Worm (Caenorhabditis elegans) whole organism, L4 larva: ENCODE results near the gene gln-2.

Experiments used
- F10B5.3 ChIP-seq: sonication (generic microtip); optimal IDR thresholded peaks from 2 replicates; lab custom pipeline; 2016; ENCODE audit warnings: mild to moderate bottlenecking, missing genetic modification characterization, missing compliant biosample characterization
- T26A8.4 ChIP-seq: fragments of 200-800 bp; sonication (Bioruptor generic); IDR thresholded peaks from 2 replicates; pipeline ENCODE4 v1.3.6; 2022; ENCODE audit warnings: missing genetic modification characterization, missing compliant biosample characterization
- Y48G9A.11 ChIP-seq: fragments of 200-800 bp; sonication (Bioruptor generic); IDR thresholded peaks from 2 replicates; pipeline ENCODE4 v1.3.6; 2022; ENCODE audit warnings: missing genetic modification reagents, missing genetic modification characterization, missing compliant biosample characterization
- Y75B8A.6 ChIP-seq: fragments of 200-800 bp; sonication (Bioruptor generic); IDR thresholded peaks from 2 replicates; pipeline ENCODE4 v1.3.6; 2022; ENCODE audit warnings: missing genetic modification reagents, missing genetic modification characterization, missing compliant biosample characterization
- ZK337.2 ChIP-seq: fragments of 200-800 bp; sonication (Bioruptor generic); IDR thresholded peaks from 2 replicates; pipeline ENCODE4 v1.3.6; 2022; ENCODE audit warnings: missing genetic modification reagents, missing genetic modification characterization, missing compliant biosample characterization
- aha-1 ChIP-seq: fragments of 150-350 bp; peaks from one replicate; lab custom pipeline; 2014; ENCODE audit warnings: missing biosample characterization, missing genetic modification characterization
- ama-1 ChIP-seq: fragments of 150-350 bp; optimal IDR thresholded peaks from 2 replicates; lab custom pipeline; 2014; ENCODE audit warnings: inconsistent platforms, mixed read lengths
- arid-1 ChIP-seq: fragments of 200-800 bp; sonication (Bioruptor generic); conservative IDR thresholded peaks from 2 replicates; pipeline ENCODE4 v1.3.6; 2022; ENCODE audit warnings: missing genetic modification reagents, missing genetic modification characterization, missing compliant biosample characterization
- ceh-28 ChIP-seq: fragments of 150-350 bp; optimal IDR thresholded peaks from 2 replicates; lab custom pipeline; 2014; ENCODE audit warnings: missing biosample characterization, missing genetic modification reagents, missing genetic modification characterization
- cey-2 ChIP-seq: sonication (generic microtip); optimal IDR thresholded peaks from 3 replicates; lab custom pipeline; 2017; ENCODE audit warnings: missing genetic modification characterization, mild to moderate bottlenecking, missing compliant biosample characterization, antibody characterized with exemption, borderline replicate concordance; ENCODE audit not compliant: insufficient read depth
- daf-16 ChIP-seq, 3 experiments: sonication (generic microtip); optimal IDR thresholded peaks; 2 replicates each; lab custom pipeline; 2016 to 2017; ENCODE audit warnings: missing genetic modification characterization in 3 of 3, missing genetic modification reagents in 3 of 3, mild to moderate bottlenecking in 2 of 3, missing compliant biosample characterization in 2 of 3, missing biosample characterization in 1 of 3, moderate library complexity in 1 of 3
- daf-8 ChIP-seq: fragments of 200-800 bp; sonication (Bioruptor generic); IDR thresholded peaks from 2 replicates; pipeline ENCODE4 v1.3.6; 2022; ENCODE audit warnings: missing genetic modification characterization, missing compliant biosample characterization
- dmd-6 ChIP-seq: fragments of 200-800 bp; sonication (Bioruptor generic); IDR thresholded peaks from 2 replicates; pipeline ENCODE4 v1.3.6; 2022; ENCODE audit warnings: missing genetic modification reagents, missing genetic modification characterization, missing compliant biosample characterization
- dmd-9 ChIP-seq: fragments of 200-800 bp; sonication (Bioruptor generic); IDR thresholded peaks from 2 replicates; pipeline ENCODE4 v1.3.6; 2022; ENCODE audit warnings: missing genetic modification reagents, missing genetic modification characterization, missing compliant biosample characterization
- egl-27 ChIP-seq: sonication (generic microtip); optimal IDR thresholded peaks from 3 replicates; lab custom pipeline; 2017; ENCODE audit warnings: missing biosample characterization, missing genetic modification reagents, missing genetic modification characterization
- fos-1 ChIP-seq: fragments of 150-350 bp; optimal IDR thresholded peaks from 2 replicates; lab custom pipeline; 2014; ENCODE audit warnings: missing biosample characterization, missing genetic modification characterization
- hif-1 ChIP-seq, 2 experiments: sonication (generic microtip); optimal IDR thresholded peaks; 2 replicates each; lab custom pipeline; 2016 to 2017; ENCODE audit warnings: missing compliant biosample characterization in 2 of 2, missing genetic modification characterization in 2 of 2, missing genetic modification reagents in 2 of 2, missing genotype in 2 of 2, mild to moderate bottlenecking in 1 of 2
- hlh-11 ChIP-seq: fragments of 200-800 bp; sonication (Bioruptor generic); optimal IDR thresholded peaks from 2 replicates; lab custom pipeline; 2018; ENCODE audit warnings: mild to moderate bottlenecking, missing genetic modification characterization, missing compliant biosample characterization
- hlh-30 ChIP-seq: sonication (generic microtip); optimal IDR thresholded peaks from 2 replicates; lab custom pipeline; 2017; ENCODE audit warnings: antibody characterized with exemption, mild to moderate bottlenecking, missing genetic modification characterization, missing compliant biosample characterization; ENCODE audit not compliant: insufficient read depth
- hmg-1.1 ChIP-seq: fragments of 200-800 bp; sonication (Bioruptor generic); IDR thresholded peaks from 2 replicates; pipeline ENCODE4 v1.3.6; 2022; ENCODE audit warnings: missing genetic modification reagents, missing genetic modification characterization, missing compliant biosample characterization
- lin-1 ChIP-seq: fragments of 200-800 bp; sonication (Bioruptor generic); IDR thresholded peaks from 2 replicates; pipeline ENCODE4 v1.3.6; 2022; ENCODE audit warnings: missing genetic modification reagents, missing genetic modification characterization, missing compliant biosample characterization
- lin-13 ChIP-seq: fragments of 150-350 bp; optimal IDR thresholded peaks from 2 replicates; lab custom pipeline; 2014; ENCODE audit warnings: missing biosample characterization, missing genetic modification reagents, missing genetic modification characterization
- lin-15B ChIP-seq: fragments of 150-350 bp; sonication (generic microtip); optimal IDR thresholded peaks from 3 replicates; lab custom pipeline; 2014; ENCODE audit warnings: missing biosample characterization, missing genetic modification characterization
- lin-39 ChIP-seq: fragments of 150-350 bp; optimal IDR thresholded peaks from 2 replicates; lab custom pipeline; 2014; ENCODE audit warnings: missing biosample characterization, missing genetic modification reagents, missing genetic modification characterization
- lsy-2 ChIP-seq, 2 experiments: fragments of 150-350 bp in 1 of 2; sonication (generic microtip) in 1 of 2; optimal IDR thresholded peaks; 2 replicates each; lab custom pipeline; 2014 to 2017; ENCODE audit warnings: missing biosample characterization in 2 of 2, missing genetic modification characterization in 2 of 2
- mep-1 ChIP-seq: fragments of 150-350 bp; sonication (generic microtip); optimal IDR thresholded peaks from 3 replicates; lab custom pipeline; 2014; ENCODE audit warnings: missing biosample characterization, missing genetic modification characterization
- mes-2 ChIP-seq: sonication (generic microtip); optimal IDR thresholded peaks from 2 replicates; lab custom pipeline; 2016; ENCODE audit warnings: missing genotype, mild to moderate bottlenecking, missing genetic modification characterization, missing compliant biosample characterization; ENCODE audit not compliant: poor library complexity, severe bottlenecking
- mxl-3 ChIP-seq: fragments of 200-800 bp; sonication (Bioruptor generic); optimal IDR thresholded peaks from 2 replicates; lab custom pipeline; 2018; ENCODE audit warnings: mild to moderate bottlenecking, missing genetic modification characterization, missing compliant biosample characterization
- nhr-10 ChIP-seq: fragments of 150-350 bp; optimal IDR thresholded peaks from 2 replicates; lab custom pipeline; 2014; ENCODE audit warnings: missing biosample characterization, missing genetic modification characterization
- nhr-28 ChIP-seq: fragments of 150-350 bp; optimal IDR thresholded peaks from 2 replicates; lab custom pipeline; 2014; ENCODE audit warnings: missing biosample characterization, missing genetic modification characterization
- nhr-41 ChIP-seq: fragments of 200-800 bp; sonication (Bioruptor generic); IDR thresholded peaks from 2 replicates; pipeline ENCODE4 v1.3.6; 2022; ENCODE audit warnings: missing genetic modification reagents, missing genetic modification characterization, missing compliant biosample characterization
- nhr-48 ChIP-seq: sonication (generic microtip); optimal IDR thresholded peaks from 2 replicates; lab custom pipeline; 2016; ENCODE audit warnings: mild to moderate bottlenecking, missing genetic modification characterization, missing compliant biosample characterization
- nhr-6 ChIP-seq: fragments of 150-350 bp; optimal IDR thresholded peaks from 2 replicates; lab custom pipeline; 2014; ENCODE audit warnings: missing biosample characterization, missing genetic modification characterization
- rbr-2 ChIP-seq: sonication (generic microtip); optimal IDR thresholded peaks from 2 replicates; lab custom pipeline; 2016; ENCODE audit warnings: missing genotype, missing genetic modification characterization, missing compliant biosample characterization
- snpc-4 ChIP-seq: fragments of 150-350 bp; optimal IDR thresholded peaks from 2 replicates; lab custom pipeline; 2014; ENCODE audit warnings: missing biosample characterization, missing genetic modification characterization
- spr-1 ChIP-seq: sonication (generic microtip); optimal IDR thresholded peaks from 2 replicates; lab custom pipeline; 2016; ENCODE audit warnings: mild to moderate bottlenecking, missing genetic modification characterization, missing compliant biosample characterization
- tag-97 ChIP-seq: fragments of 200-800 bp; sonication (Bioruptor generic); IDR thresholded peaks from 2 replicates; pipeline ENCODE4 v1.3.6; 2022; ENCODE audit warnings: missing genetic modification characterization, missing compliant biosample characterization
- unc-62 ChIP-seq, 3 experiments: fragments of 150-350 bp in 1 of 3; sonication (generic microtip); optimal IDR thresholded peaks in 2 of 3; peaks in 1 of 3; 1 replicate in 1 of 3; 2 replicates in 2 of 3; lab custom pipeline; 2014 to 2017; ENCODE audit warnings: missing biosample characterization in 3 of 3, missing genetic modification characterization in 3 of 3, missing genetic modification reagents in 3 of 3, missing genotype in 1 of 3
- zip-2 ChIP-seq: fragments of 150-350 bp; optimal IDR thresholded peaks from 2 replicates; lab custom pipeline; 2014; ENCODE audit warnings: missing biosample characterization, missing genetic modification characterization

Gene gln-2

DNA sequence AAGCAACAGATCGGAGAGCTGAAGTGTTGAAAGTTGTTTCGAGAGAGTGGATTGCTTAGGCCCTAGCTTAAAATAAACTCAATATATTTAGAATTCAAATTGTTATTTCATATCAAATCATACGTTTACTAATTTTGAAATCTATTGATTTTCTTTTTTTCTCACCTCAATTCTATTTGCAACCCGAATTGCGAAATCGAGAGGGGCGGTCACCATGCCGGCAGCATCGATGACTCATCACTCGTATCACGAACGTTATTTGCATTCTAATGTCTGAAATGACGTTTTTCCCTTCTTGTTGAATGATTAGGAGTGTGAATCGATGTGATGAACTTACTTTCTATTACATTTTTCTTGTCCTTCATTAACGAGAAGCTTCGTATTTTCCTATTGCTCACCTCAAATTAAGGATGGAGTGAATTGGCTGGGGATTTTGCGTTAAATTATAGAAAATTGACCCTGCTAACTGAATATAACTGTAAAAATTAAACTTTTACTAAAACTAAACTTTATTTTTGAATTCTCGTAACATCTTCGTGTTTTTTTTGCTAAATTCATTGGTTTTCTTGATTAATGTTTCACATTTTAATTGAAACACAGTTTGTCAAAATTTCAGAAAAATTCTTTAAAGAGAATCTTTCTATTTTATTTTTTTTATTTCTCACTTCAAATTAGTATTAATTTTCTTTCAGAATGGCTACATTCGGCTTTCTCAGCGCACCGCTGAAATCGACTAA is 12.2 kb upstream of the gln-2 start, which contains the start of gene alx-1 (continued):
- TF ChIP-seq daf-16 (GFP tag; optimal IDR thresholded peaks at IDR 0.05; lab: Kevin White, UChicago) = no peak
- peak; percentile 49 for TF ChIP-seq daf-16 (tag; optimal IDR thresholded peaks at IDR 0.05; lab: Kevin White, UChicago)
- peak in 1 of 2 experiments; percentile 63 for TF ChIP-seq unc-62 (GFP tag; optimal IDR thresholded peaks at IDR 0.05 in 1 of 2; lab: Kevin White, UChicago)
- TF ChIP-seq unc-62 (tag; optimal IDR thresholded peaks at IDR 0.05; lab: Kevin White, UChicago) = no peak
- TF ChIP-seq fos-1 (tag; lab: Kevin White, UChicago) = no peak
- no peak for TF ChIP-seq dmd-9 (GFP tag; lab: Robert Waterston, UW)
- no peak for TF ChIP-seq nhr-48 (tag; lab: Kevin White, UChicago)
- TF ChIP-seq ama-1 (lab: Kevin White, UChicago) = no peak
- TF ChIP-seq tag-97 (GFP tag; lab: Robert Waterston, UW) = no peak
- peak; percentile 45; the same call in 1 of the 2 replicates for TF ChIP-seq dmd-6
- no peak for TF ChIP-seq hmg-1.1 (GFP tag; lab: Robert Waterston, UW)
- TF ChIP-seq F10B5.3 (tag; lab: Kevin White, UChicago) = no peak
- TF ChIP-seq Y48G9A.11 (GFP tag; lab: Robert Waterston, UW) = no peak
- TF ChIP-seq mes-2 (tag; lab: Kevin White, UChicago) = peak; percentile 49
- TF ChIP-seq aha-1 (tag; lab: Kevin White, UChicago) = no peak
- TF ChIP-seq lsy-2 (tag; optimal IDR thresholded peaks at IDR 0.05; lab: Kevin White, UChicago) = no peak
- TF ChIP-seq Y75B8A.6 (GFP tag; lab: Robert Waterston, UW) = no peak
- no peak for TF ChIP-seq zip-2
- peak; percentile 53 for TF ChIP-seq hlh-30
- no peak for TF ChIP-seq T26A8.4 (GFP tag; lab: Robert Waterston, UW)
- TF ChIP-seq mxl-3 (GFP tag; lab: Kevin White, UChicago) = peak; percentile 58
- no peak for TF ChIP-seq lin-39 (tag; lab: Kevin White, UChicago)
- no peak for TF ChIP-seq nhr-41 (GFP tag; lab: Robert Waterston, UW)
- TF ChIP-seq hlh-11 = peak; percentile 23
- peak; percentile 14 for TF ChIP-seq nhr-28 (tag; lab: Kevin White, UChicago)
- TF ChIP-seq nhr-6 (tag; lab: Kevin White, UChicago) = peak; percentile 35
- no peak for TF ChIP-seq arid-1 (GFP tag; lab: Robert Waterston, UW)
- TF ChIP-seq cey-2 (tag; lab: Kevin White, UChicago) = no peak
- no peak for TF ChIP-seq mep-1 (tag; lab: Kevin White, UChicago)
- no peak for TF ChIP-seq ZK337.2 (GFP tag; lab: Robert Waterston, UW)
- no peak for TF ChIP-seq lin-15B (tag; lab: Kevin White, UChicago)
- no peak for TF ChIP-seq ceh-28 (tag; lab: Kevin White, UChicago)
- no peak for TF ChIP-seq egl-27 (tag; lab: Kevin White, UChicago)
- no peak for TF ChIP-seq daf-8
- TF ChIP-seq hif-1 (tag; optimal IDR thresholded peaks at IDR 0.05; lab: Kevin White, UChicago) = no peak
- no peak for TF ChIP-seq snpc-4 (tag; lab: Kevin White, UChicago)
- TF ChIP-seq lin-13 (GFP tag; lab: Kevin White, UChicago) = no peak
- no peak for TF ChIP-seq rbr-2 (tag; lab: Kevin White, UChicago)
- TF ChIP-seq nhr-10 (tag; lab: Kevin White, UChicago) = no peak
- TF ChIP-seq spr-1 (tag; lab: Kevin White, UChicago) = no peak
- TF ChIP-seq lin-1 (GFP tag; lab: Robert Waterston, UW) = no peak
